Fruit fly (Drosophila melanogaster) whole organism, embryonic: ENCODE data around the gene Cypl.

Source experiments
- Bteb2 ChIP-seq: fragments of 200-800 bp; sonication (Bioruptor generic); optimal IDR thresholded peaks from 2 replicates; lab custom pipeline; 2016; ENCODE audit warnings: missing biosample characterization, missing genetic modification characterization
- CG10321 ChIP-seq: fragments of 200-800 bp; sonication (Bioruptor generic); IDR thresholded peaks from 2 replicates; pipeline ENCODE4 v1.3.6; 2022; ENCODE audit warnings: missing biosample characterization, missing genetic modification characterization
- CG10431 ChIP-seq: fragments of 200-800 bp; sonication (Bioruptor generic); optimal IDR thresholded peaks from 3 replicates; lab custom pipeline; 2018; ENCODE audit warnings: missing biosample characterization, mild to moderate bottlenecking, missing genetic modification characterization
- CG11504 ChIP-seq: fragments of 200-800 bp; sonication (Bioruptor generic); optimal IDR thresholded peaks from 3 replicates; lab custom pipeline; 2019; ENCODE audit warnings: missing biosample characterization, mild to moderate bottlenecking, missing genetic modification characterization, moderate library complexity
- CG11560 ChIP-seq: fragments of 200-800 bp; sonication (Bioruptor generic); IDR thresholded peaks from 3 replicates; pipeline ENCODE4 v1.3.6; 2022; ENCODE audit warnings: missing biosample characterization, missing genetic modification characterization
- CG12942 ChIP-seq: fragments of 200-800 bp; sonication (Bioruptor generic); optimal IDR thresholded peaks from 3 replicates; lab custom pipeline; 2016; ENCODE audit warnings: missing biosample characterization, missing genetic modification characterization
- CG14441 ChIP-seq: fragments of 200-800 bp; sonication (Bioruptor generic); IDR thresholded peaks from 2 replicates; pipeline ENCODE4 v1.3.6; 2022; ENCODE audit warnings: missing biosample characterization, missing genetic modification characterization
- CG2712 ChIP-seq: fragments of 200-800 bp; optimal IDR thresholded peaks from 3 replicates; lab custom pipeline; 2019; ENCODE audit warnings: missing biosample characterization, mild to moderate bottlenecking, missing genetic modification characterization, moderate library complexity
- CG31365 ChIP-seq: fragments of 200-800 bp; sonication (Bioruptor generic); optimal IDR thresholded peaks from 2 replicates; lab custom pipeline; 2018; ENCODE audit warnings: missing biosample characterization, mild to moderate bottlenecking, missing genetic modification characterization
- CG32532 ChIP-seq: fragments of 200-800 bp; sonication (Bioruptor generic); IDR thresholded peaks from 2 replicates; pipeline ENCODE4 v1.3.6; 2022; ENCODE audit warnings: missing biosample characterization, missing genetic modification characterization
- CG33557 ChIP-seq: fragments of 200-800 bp; sonication (Bioruptor generic); optimal IDR thresholded peaks from 2 replicates; lab custom pipeline; 2019; ENCODE audit warnings: missing biosample characterization, mild to moderate bottlenecking, missing genetic modification characterization, moderate library complexity
- CG34376 ChIP-seq: fragments of 200-800 bp; sonication (Bioruptor generic); optimal IDR thresholded peaks from 2 replicates; lab custom pipeline; 2018; ENCODE audit warnings: missing biosample characterization, mild to moderate bottlenecking, missing genetic modification characterization
- CG34422 ChIP-seq: fragments of 200-800 bp; sonication (Bioruptor generic); IDR thresholded peaks from 3 replicates; pipeline ENCODE4 v1.3.6; 2022; ENCODE audit warnings: missing biosample characterization, missing genetic modification characterization
- CG42726 ChIP-seq: fragments of 200-800 bp; sonication (Bioruptor generic); IDR thresholded peaks from 2 replicates; pipeline ENCODE4 v1.3.6; 2022; ENCODE audit warnings: missing biosample characterization, missing genetic modification characterization; ENCODE audit not compliant: partially characterized antibody
- CG4707 ChIP-seq: fragments of 200-800 bp; sonication (Bioruptor generic); optimal IDR thresholded peaks from 2 replicates; lab custom pipeline; 2018; ENCODE audit warnings: missing biosample characterization, mild to moderate bottlenecking, missing genetic modification characterization, moderate library complexity
- CG6272 ChIP-seq: fragments of 200-800 bp; sonication (Bioruptor generic); IDR thresholded peaks from 2 replicates; pipeline ENCODE4 v1.3.6; 2022; ENCODE audit warnings: missing biosample characterization, missing genetic modification characterization
- CG6854 ChIP-seq: fragments of 200-800 bp; sonication (Bioruptor generic); optimal IDR thresholded peaks from 3 replicates; lab custom pipeline; 2017; ENCODE audit warnings: missing biosample characterization, mild to moderate bottlenecking, missing genetic modification characterization
- CG8290 ChIP-seq, 3 experiments: fragments of 200-800 bp; sonication (Bioruptor generic); optimal IDR thresholded peaks; 2 replicates each; lab custom pipeline; 2016 to 2019; ENCODE audit warnings: missing biosample characterization in 3 of 3, missing genetic modification characterization in 3 of 3, mild to moderate bottlenecking in 2 of 3, moderate library complexity in 1 of 3
- CG8924 ChIP-seq: fragments of 200-800 bp; optimal IDR thresholded peaks from 3 replicates; lab custom pipeline; 2019; ENCODE audit warnings: missing biosample characterization, mild to moderate bottlenecking, missing genetic modification characterization, moderate library complexity
- CG9932 ChIP-seq: fragments of 200-800 bp; sonication (Bioruptor generic); IDR thresholded peaks from 2 replicates; pipeline ENCODE4 v1.3.6; 2022; ENCODE audit warnings: missing biosample characterization, missing genetic modification characterization
- D19A ChIP-seq: fragments of 200-800 bp; optimal IDR thresholded peaks from 3 replicates; lab custom pipeline; 2019; ENCODE audit warnings: missing biosample characterization, mild to moderate bottlenecking, missing genetic modification characterization, moderate library complexity
- Dad ChIP-seq: fragments of 200-800 bp; sonication (Bioruptor generic); optimal IDR thresholded peaks from 3 replicates; lab custom pipeline; 2016; ENCODE audit warnings: missing biosample characterization, missing genetic modification characterization
- Eip74EF ChIP-seq, 2 experiments: fragments of 200-800 bp in 1 of 2; fragments of >200 bp in 1 of 2; sonication (Bioruptor generic) in 1 of 2; optimal IDR thresholded peaks; 2 replicates each; lab custom pipeline; 2017 to 2019; ENCODE audit warnings: missing biosample characterization in 2 of 2, missing genetic modification characterization in 2 of 2, mild to moderate bottlenecking in 1 of 2, moderate library complexity in 1 of 2
- Fer1 ChIP-seq: fragments of 200-800 bp; sonication (Bioruptor generic); optimal IDR thresholded peaks from 2 replicates; lab custom pipeline; 2017; ENCODE audit warnings: missing biosample characterization, mild to moderate bottlenecking, missing genetic modification characterization
- Fer3 ChIP-seq: fragments of 200-800 bp; sonication (Bioruptor generic); optimal IDR thresholded peaks from 2 replicates; lab custom pipeline; 2018; ENCODE audit warnings: missing biosample characterization, mild to moderate bottlenecking, missing genetic modification characterization, moderate library complexity
- HLH3B ChIP-seq: fragments of 200-800 bp; sonication (Bioruptor generic); IDR thresholded peaks from 2 replicates; pipeline ENCODE4 v1.3.6; 2022; ENCODE audit warnings: missing biosample characterization, missing genetic modification characterization
- Hand ChIP-seq: fragments of 200-800 bp; sonication (Bioruptor generic); optimal IDR thresholded peaks from 2 replicates; lab custom pipeline; 2017; ENCODE audit warnings: mild to moderate bottlenecking, missing biosample characterization, missing genetic modification reagents, missing genetic modification characterization
- Nf-YB ChIP-seq: fragments of 200-800 bp; sonication (Bioruptor generic); optimal IDR thresholded peaks from 3 replicates; lab custom pipeline; 2019; ENCODE audit warnings: missing biosample characterization, mild to moderate bottlenecking, missing genetic modification characterization, moderate library complexity
- Poxn ChIP-seq: fragments of 200-800 bp; sonication (Bioruptor generic); IDR thresholded peaks from 2 replicates; pipeline ENCODE4 v1.3.6; 2022; ENCODE audit warnings: missing biosample characterization, missing genetic modification characterization
- Side ChIP-seq: fragments of 200-800 bp; sonication (Bioruptor generic); optimal IDR thresholded peaks from 2 replicates; lab custom pipeline; 2016; ENCODE audit warnings: missing biosample characterization, missing genetic modification characterization
- Sox100B ChIP-seq: fragments of 200-800 bp; sonication (Bioruptor generic); optimal IDR thresholded peaks from 3 replicates; lab custom pipeline; 2018; ENCODE audit warnings: missing biosample characterization, mild to moderate bottlenecking, missing genetic modification characterization
- Stat92E ChIP-seq, 3 experiments: fragments of >200 bp in 2 of 3; fragments of 200-800 bp in 1 of 3; sonication (Bioruptor generic) in 1 of 3; optimal IDR thresholded peaks; 2 replicates each; lab custom pipeline; 2017 to 2019; ENCODE audit warnings: missing biosample characterization in 3 of 3, missing genetic modification characterization in 3 of 3, mild to moderate bottlenecking in 1 of 3, moderate library complexity in 1 of 3
- ara ChIP-seq: fragments of 200-800 bp; sonication (Bioruptor generic); IDR thresholded peaks from 2 replicates; pipeline ENCODE4 v1.3.6; 2022; ENCODE audit warnings: missing biosample characterization, missing genetic modification characterization
- chif ChIP-seq, 2 experiments: fragments of 200-800 bp; sonication (Bioruptor generic); optimal IDR thresholded peaks; 3 replicates each; lab custom pipeline; 2016; ENCODE audit warnings: missing biosample characterization in 2 of 2, missing genetic modification characterization in 2 of 2
- crc ChIP-seq: fragments of 200-800 bp; sonication (Bioruptor generic); optimal IDR thresholded peaks from 2 replicates; lab custom pipeline; 2016; ENCODE audit warnings: missing biosample characterization, missing genetic modification characterization
- dan ChIP-seq: fragments of 200-800 bp; sonication (Bioruptor generic); IDR thresholded peaks from 2 replicates; pipeline ENCODE4 v1.3.6; 2022; ENCODE audit warnings: missing biosample characterization, missing genetic modification characterization
- dm ChIP-seq: fragments of 200-800 bp; sonication (Bioruptor generic); optimal IDR thresholded peaks from 3 replicates; lab custom pipeline; 2016; ENCODE audit warnings: missing biosample characterization, missing genetic modification characterization
- dmrt99B ChIP-seq: fragments of 200-800 bp; sonication (Bioruptor generic); optimal IDR thresholded peaks from 2 replicates; lab custom pipeline; 2018; ENCODE audit warnings: missing biosample characterization, mild to moderate bottlenecking, missing genetic modification characterization, moderate library complexity
- en ChIP-seq: fragments of 200-800 bp; sonication (Bioruptor generic); optimal IDR thresholded peaks from 2 replicates; lab custom pipeline; 2016; ENCODE audit warnings: missing biosample characterization, missing genetic modification characterization
- eyg ChIP-seq: fragments of 200-800 bp; sonication (Bioruptor generic); optimal IDR thresholded peaks from 3 replicates; lab custom pipeline; 2016; ENCODE audit warnings: missing biosample characterization, missing genetic modification characterization
- gem ChIP-seq: fragments of 200-800 bp; sonication (Bioruptor generic); optimal IDR thresholded peaks from 2 replicates; lab custom pipeline; 2019; ENCODE audit warnings: missing biosample characterization, mild to moderate bottlenecking, missing genetic modification characterization, moderate library complexity
- gt ChIP-seq: fragments of 200-800 bp; sonication (Bioruptor generic); IDR thresholded peaks from 2 replicates; pipeline ENCODE4 v1.3.6; 2022; ENCODE audit warnings: missing biosample characterization, missing genetic modification characterization
- knrl ChIP-seq: fragments of 200-800 bp; sonication (Bioruptor generic); IDR thresholded peaks from 3 replicates; pipeline ENCODE4 v1.3.6; 2022; ENCODE audit warnings: missing biosample characterization, missing genetic modification characterization; ENCODE audit not compliant: partially characterized antibody
- lov ChIP-seq, 2 experiments: fragments of 200-800 bp in 1 of 2; fragments of >200 bp in 1 of 2; sonication (Bioruptor generic) in 1 of 2; IDR thresholded peaks in 1 of 2; optimal IDR thresholded peaks in 1 of 2; 2 replicates in 1 of 2; 3 replicates in 1 of 2; pipeline versions ENCODE4 v1.3.6 to Lab custom; 2017 to 2022; ENCODE audit warnings: missing biosample characterization in 1 of 2, missing genetic modification characterization in 1 of 2
- p53 ChIP-seq: fragments of 200-800 bp; sonication (Bioruptor generic); optimal IDR thresholded peaks from 2 replicates; lab custom pipeline; 2016; ENCODE audit warnings: missing biosample characterization, missing genetic modification characterization
- psq ChIP-seq: fragments of 200-800 bp; sonication (Bioruptor generic); optimal IDR thresholded peaks from 2 replicates; lab custom pipeline; 2017; ENCODE audit warnings: missing biosample characterization, missing genetic modification characterization
- so ChIP-seq: fragments of 200-800 bp; sonication (Bioruptor generic); IDR thresholded peaks from 3 replicates; pipeline ENCODE4 v1.3.6; 2022; ENCODE audit warnings: missing biosample characterization, missing genetic modification characterization
- unpg ChIP-seq: fragments of 200-800 bp; sonication (Bioruptor generic); optimal IDR thresholded peaks from 3 replicates; lab custom pipeline; 2018; ENCODE audit warnings: missing biosample characterization, mild to moderate bottlenecking, missing genetic modification characterization, moderate library complexity
- wek ChIP-seq: fragments of 200-800 bp; sonication (Bioruptor generic); optimal IDR thresholded peaks from 3 replicates; lab custom pipeline; 2018; ENCODE audit warnings: missing biosample characterization, mild to moderate bottlenecking, missing genetic modification characterization, moderate library complexity
- yki ChIP-seq: fragments of >200 bp; optimal IDR thresholded peaks from 3 replicates; lab custom pipeline; 2018

Cypl gene

dm6 chr3L:554577-554976 lies 11.8 kb upstream of the Cypl start (continued):
- TF ChIP-seq CG4707 (GFP tag; lab: Kevin White, UChicago) (no peak), lov (optimal IDR thresholded peaks at IDR 0.05; lab: Kevin White, UChicago) (no peak), lov (GFP tag; IDR thresholded peaks at IDR 0.05; lab: Robert Waterston, UW) (no peak), CG11504 (tag; lab: Kevin White, UChicago) (peak; percentile 72), gt (no peak), Side (GFP tag; lab: Kevin White, UChicago) (no peak), Bteb2 (GFP tag; lab: Kevin White, UChicago) (peak; percentile 8), CG34376 (no peak), gem (tag; lab: Kevin White, UChicago) (peak; percentile 74), CG10431 (GFP tag; lab: Kevin White, UChicago) (no peak), chif (GFP tag; optimal IDR thresholded peaks at IDR 0.05; lab: Kevin White, UChicago) (peak in 1 of 2 experiments; percentile 26), CG42726 (GFP tag; lab: Robert Waterston, UW) (no peak), unpg (GFP tag; lab: Kevin White, UChicago) (peak; percentile 58), CG2712 (peak; percentile 62), CG10321 (no peak), Stat92E (GFP tag; optimal IDR thresholded peaks at IDR 0.05; lab: Kevin White, UChicago) (no peak), dan (GFP tag; lab: Robert Waterston, UW) (no peak), CG14441 (peak; percentile 42; the same call in 1 of the 2 replicates), Eip74EF (GFP tag; optimal IDR thresholded peaks at IDR 0.05; lab: Kevin White, UChicago) (no peak), Fer3 (peak; percentile 48), knrl (GFP tag; lab: Robert Waterston, UW) (no peak), CG8290 (GFP tag; optimal IDR thresholded peaks at IDR 0.05; lab: Kevin White, UChicago) (no peak), CG8290 (tag; optimal IDR thresholded peaks at IDR 0.05; lab: Kevin White, UChicago) (no peak), eyg (no peak), CG33557 (GFP tag; lab: Kevin White, UChicago) (no peak), CG31365 (tag; lab: Kevin White, UChicago) (no peak), Sox100B (GFP tag; lab: Kevin White, UChicago) (peak; percentile 37), HLH3B (0 out of 2 replicates have a peak, but pooled peaks have one; percentile 32), dm (GFP tag; lab: Kevin White, UChicago) (no peak), Dad (GFP tag; lab: Kevin White, UChicago) (peak; percentile 26), CG34422 (GFP tag; lab: Robert Waterston, UW) (no peak), CG6854 (peak; percentile 21), CG32532 (GFP tag; lab: Robert Waterston, UW) (peak; percentile 74), Hand (GFP tag; lab: Kevin White, UChicago) (peak; percentile 61), CG11560 (tag; lab: Robert Waterston, UW) (no peak; the same call in 2 of the 3 replicates), CG9932 (GFP tag; lab: Robert Waterston, UW) (peak; percentile 50), D19A (tag; lab: Kevin White, UChicago) (peak; percentile 23), ara (peak; percentile 48; the same call in 1 of the 2 replicates), dmrt99B (tag; lab: Kevin White, UChicago) (peak; percentile 64), p53 (no peak), crc (GFP tag; lab: Kevin White, UChicago) (peak; percentile 4), Poxn (GFP tag; lab: Robert Waterston, UW) (no peak), yki (no peak), CG12942 (GFP tag; lab: Kevin White, UChicago) (no peak), Fer1 (GFP tag; lab: Kevin White, UChicago) (peak; percentile 58), so (GFP tag; lab: Robert Waterston, UW) (peak; percentile 29; the same call in 1 of the 3 replicates), en (GFP tag; lab: Kevin White, UChicago) (no peak), CG6272 (GFP tag; lab: Robert Waterston, UW) (no peak), CG8924 (tag; lab: Kevin White, UChicago) (peak; percentile 52), psq (GFP tag; lab: Kevin White, UChicago) (no peak), wek (GFP tag; lab: Kevin White, UChicago) (no peak), Nf-YB (GFP tag; lab: Kevin White, UChicago) (no peak)
